Worm (Caenorhabditis elegans): ENCODE measurements around the gene sra-8.

The sra-8 gene

DNA sequence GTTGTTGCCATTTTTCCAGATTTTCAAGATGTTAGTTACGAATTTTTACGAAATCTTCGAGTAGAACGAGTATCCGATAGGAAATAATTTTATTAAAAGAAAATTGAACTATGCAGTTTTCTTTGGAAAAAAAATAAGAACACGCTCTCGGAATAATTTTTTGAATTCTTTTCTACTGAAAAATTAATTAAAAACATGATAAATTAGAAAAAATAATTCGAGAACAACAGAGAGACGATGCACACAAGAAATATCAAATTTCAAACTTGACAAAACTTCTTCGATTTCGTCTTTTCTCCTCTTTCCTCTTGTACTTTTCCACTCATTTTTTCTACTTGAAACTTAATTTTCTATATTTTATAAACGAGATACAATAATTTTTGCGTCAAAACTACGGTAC, 22.4 kb downstream of the sra-8 start, which contains the start of gene F35H8.4:
TSS of gene F35H8.4 (minus strand) at position 101 of the 400 bp plus-strand sequence.
- no peak for TF ChIP-seq dao-5 (tag; optimal IDR thresholded peaks at IDR 0.05)
- TF ChIP-seq W03F9.2 (tag; optimal IDR thresholded peaks at IDR 0.05) = no peak
- TF ChIP-seq him-1 (tag; optimal IDR thresholded peaks at IDR 0.05) = no peak

DNA sequence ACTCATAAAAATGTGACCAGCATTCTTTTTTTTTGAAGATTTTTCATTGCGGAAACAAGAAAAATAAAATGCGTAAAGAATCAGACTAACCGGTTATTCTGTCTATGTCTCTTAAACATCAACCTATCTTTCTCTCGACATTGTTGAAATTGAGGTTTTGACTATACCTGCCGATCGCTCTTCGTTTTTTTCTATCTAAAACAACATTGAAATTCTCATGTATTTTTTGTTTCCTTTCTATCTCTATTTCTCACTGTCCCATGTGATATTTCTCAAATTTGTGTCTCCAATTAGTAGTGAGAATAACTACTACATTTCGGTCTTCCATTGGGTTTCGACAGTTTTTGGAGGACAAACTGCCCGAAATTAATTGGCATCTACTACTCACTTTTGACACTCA, 23.4 kb downstream of the sra-8 start:
- TF ChIP-seq dao-5 (tag; optimal IDR thresholded peaks at IDR 0.05) (no peak), W03F9.2 (tag; optimal IDR thresholded peaks at IDR 0.05) (no peak), him-1 (tag; optimal IDR thresholded peaks at IDR 0.05) (no peak)

DNA sequence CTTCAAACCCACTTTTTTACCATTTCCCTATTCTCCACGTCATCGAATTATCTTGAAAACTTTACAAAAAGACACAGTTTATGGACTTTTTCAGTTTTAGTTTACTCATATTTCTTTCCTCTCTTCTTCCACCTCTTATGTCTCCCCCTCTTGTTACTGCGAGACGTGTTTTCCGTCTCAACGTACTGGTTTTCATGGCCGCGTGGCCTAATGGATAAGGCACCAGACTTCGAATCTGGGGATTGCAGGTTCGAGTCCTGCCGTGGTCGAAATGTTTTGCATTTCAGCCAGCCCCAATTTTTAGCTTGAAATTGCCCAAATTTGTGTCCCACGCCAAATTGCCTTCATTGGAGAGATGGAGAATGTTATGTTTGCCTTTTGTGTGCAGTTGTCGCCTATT, 28.5 kb downstream of the sra-8 start:
- TF ChIP-seq him-1 (tag; optimal IDR thresholded peaks at IDR 0.05) = peak; percentile 49
- peak; percentile 80 for TF ChIP-seq dao-5 (tag; optimal IDR thresholded peaks at IDR 0.05)
- no peak for TF ChIP-seq W03F9.2 (tag; optimal IDR thresholded peaks at IDR 0.05)

DNA sequence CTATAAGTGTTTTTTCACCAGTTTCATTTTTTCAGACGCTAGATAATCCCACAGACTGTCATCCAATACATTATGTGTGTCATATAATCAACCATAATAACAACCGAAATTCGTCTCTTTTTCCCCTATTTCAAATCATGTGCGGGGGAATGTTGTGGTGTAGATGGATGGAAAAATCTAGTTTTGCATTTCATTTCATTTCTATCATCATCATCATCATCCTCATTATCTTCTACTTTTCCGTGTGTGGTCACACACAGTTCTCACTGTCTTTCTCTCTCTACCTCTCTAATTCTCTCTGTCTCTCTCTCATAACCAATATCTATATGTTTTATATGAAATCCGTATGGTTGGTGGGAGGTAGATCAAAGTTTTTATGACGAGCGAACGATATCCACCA, 35.9 kb downstream of the sra-8 start:
- no peak for TF ChIP-seq him-1 (tag; optimal IDR thresholded peaks at IDR 0.05)
- no peak for TF ChIP-seq W03F9.2 (tag; optimal IDR thresholded peaks at IDR 0.05)
- no peak for TF ChIP-seq dao-5 (tag; optimal IDR thresholded peaks at IDR 0.05)

DNA sequence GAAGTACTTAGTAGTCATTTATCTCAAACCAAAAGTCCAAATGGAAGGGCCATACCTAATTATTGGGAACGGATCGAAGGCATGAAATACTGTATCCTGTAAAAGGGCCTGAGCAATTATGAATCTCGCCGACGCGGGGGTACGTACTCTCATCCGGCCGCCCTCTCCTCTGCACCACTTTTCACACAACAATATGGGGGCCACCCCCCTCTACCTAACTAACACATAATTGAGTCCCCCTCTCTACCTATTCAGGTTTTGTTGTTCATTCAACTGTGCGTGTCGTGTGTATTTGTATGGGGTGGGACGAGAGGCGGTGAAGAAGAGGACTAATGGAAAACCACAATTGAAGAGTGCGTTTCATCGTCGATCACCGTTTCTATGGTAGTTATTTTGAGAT, 36.9 kb downstream of the sra-8 start:
- no peak for TF ChIP-seq W03F9.2 (tag; optimal IDR thresholded peaks at IDR 0.05)
- no peak for TF ChIP-seq dao-5 (tag; optimal IDR thresholded peaks at IDR 0.05)
- TF ChIP-seq him-1 (tag; optimal IDR thresholded peaks at IDR 0.05) = no peak

DNA sequence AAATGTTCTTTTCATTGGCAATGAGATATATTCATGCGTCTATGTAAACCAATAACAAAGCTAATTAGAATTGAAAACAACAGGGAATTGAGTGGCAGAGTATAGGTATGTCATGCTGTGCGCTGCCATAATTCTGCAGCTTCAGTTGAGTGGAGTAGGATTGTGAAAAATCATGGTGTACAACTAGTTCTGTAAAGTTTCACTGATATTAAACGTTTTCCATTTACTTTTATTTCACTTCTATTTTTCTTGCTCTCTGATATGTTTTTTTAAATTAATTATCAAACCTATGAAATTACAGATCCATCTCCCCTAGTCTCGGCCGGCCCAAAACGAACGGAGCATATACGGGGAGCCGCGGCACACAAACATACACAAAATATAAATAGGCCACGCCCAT, 38.1 kb downstream of the sra-8 start, which contains the start of gene exc-7:
TSS of gene exc-7 (plus strand) at position 301 of the 400 bp plus-strand sequence.
- TF ChIP-seq him-1 (tag; optimal IDR thresholded peaks at IDR 0.05) (no peak), dao-5 (tag; optimal IDR thresholded peaks at IDR 0.05) (no peak), W03F9.2 (tag; optimal IDR thresholded peaks at IDR 0.05) (no peak)

DNA sequence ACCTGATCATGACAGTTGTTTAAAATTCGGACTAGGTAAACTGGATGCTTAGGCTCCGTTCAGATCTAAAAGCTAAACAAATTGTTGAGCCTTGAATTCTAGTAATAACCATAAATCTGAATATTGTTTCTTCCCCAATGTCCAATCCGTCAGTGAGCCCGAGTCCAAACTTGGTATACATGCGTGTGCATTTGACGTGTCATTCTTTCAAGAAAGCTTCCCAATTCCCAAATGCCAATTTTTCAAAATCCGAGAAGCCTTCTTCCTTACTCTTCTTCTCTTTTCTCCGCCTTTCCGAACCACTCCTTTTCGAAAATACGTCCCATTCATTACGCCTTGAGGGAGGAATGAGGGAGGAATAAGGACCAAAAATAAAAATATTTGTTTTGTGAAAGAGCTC, 39.2 kb downstream of the sra-8 start:
- TF ChIP-seq W03F9.2 (tag; optimal IDR thresholded peaks at IDR 0.05) (no peak), dao-5 (tag; optimal IDR thresholded peaks at IDR 0.05) (no peak), him-1 (tag; optimal IDR thresholded peaks at IDR 0.05) (no peak)

DNA sequence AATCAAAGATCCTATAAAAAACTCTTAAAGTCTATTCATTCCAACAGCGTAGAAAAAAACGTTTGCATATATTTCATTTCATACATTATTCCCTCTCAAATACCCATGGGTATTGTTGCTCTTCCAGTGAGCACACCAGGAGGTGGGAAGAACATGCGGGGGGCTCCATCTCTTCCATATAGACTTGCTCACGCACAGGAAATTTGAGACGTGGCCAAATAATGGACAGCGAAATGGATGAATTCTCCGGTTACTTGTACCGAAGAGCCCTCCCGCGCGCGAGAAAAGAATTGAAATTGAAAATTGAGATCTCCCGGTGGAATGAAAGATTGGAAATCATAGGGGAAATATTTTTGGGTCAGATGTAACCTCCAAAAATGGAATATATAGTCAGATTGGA, 40.1 kb downstream of the sra-8 start:
- TF ChIP-seq dao-5 (tag; optimal IDR thresholded peaks at IDR 0.05) = no peak
- no peak for TF ChIP-seq him-1 (tag; optimal IDR thresholded peaks at IDR 0.05)
- TF ChIP-seq W03F9.2 (tag; optimal IDR thresholded peaks at IDR 0.05) = no peak

DNA sequence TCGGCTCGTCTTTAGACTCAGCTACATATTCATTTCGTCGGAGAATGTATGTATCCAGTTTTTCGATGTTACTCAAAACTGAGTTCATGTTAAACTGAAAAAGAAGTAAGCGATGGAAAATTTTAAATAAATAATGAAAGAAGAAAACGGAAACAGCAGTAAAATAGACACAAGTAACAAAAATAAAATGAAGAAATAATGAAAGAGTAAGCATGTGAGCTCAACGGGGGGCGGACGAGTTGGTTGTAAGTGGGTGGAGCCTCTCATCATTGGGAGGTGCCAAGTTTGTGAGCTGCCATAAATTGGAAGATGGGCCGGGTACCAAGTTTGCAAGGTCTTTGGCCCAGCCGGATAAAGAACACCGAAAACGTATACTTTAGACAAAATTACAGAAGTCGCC, 45.9 kb downstream of the sra-8 start, which contains the start of gene wee-1.1:
TSS of gene wee-1.1 (minus strand) at position 101 of the 400 bp plus-strand sequence.
- TF ChIP-seq him-1 (tag; optimal IDR thresholded peaks at IDR 0.05) (no peak), W03F9.2 (tag; optimal IDR thresholded peaks at IDR 0.05) (no peak), dao-5 (tag; optimal IDR thresholded peaks at IDR 0.05) (no peak)

DNA sequence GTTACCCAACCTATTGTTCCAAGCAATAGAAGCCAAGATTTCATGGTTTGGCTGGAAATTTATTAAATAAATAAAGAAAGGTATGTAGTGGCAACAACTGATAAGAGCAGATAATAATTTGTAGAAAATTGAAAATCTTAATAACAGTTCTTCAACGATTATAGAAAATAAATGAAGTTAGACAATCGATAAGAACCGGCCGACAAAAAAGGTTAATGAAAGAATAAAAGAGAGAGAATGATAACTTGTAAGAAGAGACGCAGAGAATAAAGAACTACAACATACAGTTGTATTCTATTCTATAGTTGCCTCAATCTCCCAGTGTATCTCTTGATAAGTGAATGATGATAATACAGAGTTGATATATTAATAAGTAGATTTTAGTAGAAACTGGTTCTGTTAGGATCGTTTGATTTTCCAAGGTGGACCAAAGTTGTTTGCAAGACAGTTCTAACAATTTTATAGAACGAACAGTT, 49.2 kb downstream of the sra-8 start, which contains the start of gene ugt-58:
TSS of gene ugt-58 (minus strand) at position 51 of the 476 bp plus-strand sequence.
- TF ChIP-seq dao-5 (tag; optimal IDR thresholded peaks at IDR 0.05) (no peak), him-1 (tag; optimal IDR thresholded peaks at IDR 0.05) (no peak), W03F9.2 (tag; optimal IDR thresholded peaks at IDR 0.05) (no peak)

All from whole organism, L4/young adult.